Worm (Caenorhabditis elegans) whole organism, L4 larva: Measurements from ENCODE around the gene hsp-25.

Experiments used
- F26F4.8 ChIP-seq: fragments of 200-800 bp; sonication (Bioruptor generic); conservative IDR thresholded peaks from 2 replicates; pipeline ENCODE4 v1.3.6; 2022; ENCODE audit warnings: missing genetic modification characterization, missing compliant biosample characterization
- F44E2.7 ChIP-seq: fragments of 200-800 bp; sonication (Bioruptor generic); IDR thresholded peaks from 2 replicates; pipeline ENCODE4 v2.1.2; 2022; ENCODE audit warnings: missing genetic modification characterization, missing compliant biosample characterization
- F49E8.2 ChIP-seq: sonication (generic microtip); optimal IDR thresholded peaks from 2 replicates; lab custom pipeline; 2016; ENCODE audit warnings: missing compliant biosample characterization, mild to moderate bottlenecking, missing genetic modification characterization, borderline replicate concordance
- R02D3.7 ChIP-seq: fragments of 150-350 bp; sonication (generic microtip); optimal IDR thresholded peaks from 3 replicates; lab custom pipeline; 2014; ENCODE audit warnings: missing biosample characterization, missing genetic modification characterization
- Y48G9A.11 ChIP-seq: fragments of 200-800 bp; sonication (Bioruptor generic); IDR thresholded peaks from 2 replicates; pipeline ENCODE4 v1.3.6; 2022; ENCODE audit warnings: missing genetic modification reagents, missing genetic modification characterization, missing compliant biosample characterization
- Y5F2A.4 ChIP-seq: fragments of 200-800 bp; sonication (Bioruptor generic); optimal IDR thresholded peaks from 2 replicates; lab custom pipeline; 2018; ENCODE audit warnings: mild to moderate bottlenecking, missing genetic modification characterization, missing compliant biosample characterization
- Y75B8A.6 ChIP-seq: fragments of 200-800 bp; sonication (Bioruptor generic); IDR thresholded peaks from 2 replicates; pipeline ENCODE4 v1.3.6; 2022; ENCODE audit warnings: missing genetic modification reagents, missing genetic modification characterization, missing compliant biosample characterization
- ZK546.5 ChIP-seq, 2 experiments: sonication (generic microtip); optimal IDR thresholded peaks; 2 replicates each; lab custom pipeline; 2017; ENCODE audit warnings: missing biosample characterization in 2 of 2, missing genetic modification characterization in 2 of 2
- aha-1 ChIP-seq: fragments of 150-350 bp; peaks from one replicate; lab custom pipeline; 2014; ENCODE audit warnings: missing biosample characterization, missing genetic modification characterization
- arid-1 ChIP-seq: fragments of 200-800 bp; sonication (Bioruptor generic); conservative IDR thresholded peaks from 2 replicates; pipeline ENCODE4 v1.3.6; 2022; ENCODE audit warnings: missing genetic modification reagents, missing genetic modification characterization, missing compliant biosample characterization
- attf-4 ChIP-seq: sonication (generic microtip); optimal IDR thresholded peaks from 3 replicates; lab custom pipeline; 2017; ENCODE audit warnings: missing biosample characterization, missing genetic modification characterization
- ceh-28 ChIP-seq: fragments of 150-350 bp; optimal IDR thresholded peaks from 2 replicates; lab custom pipeline; 2014; ENCODE audit warnings: missing biosample characterization, missing genetic modification reagents, missing genetic modification characterization
- ceh-32 ChIP-seq: sonication (generic microtip); optimal IDR thresholded peaks from 2 replicates; lab custom pipeline; 2016; ENCODE audit warnings: mild to moderate bottlenecking, missing genetic modification characterization, missing compliant biosample characterization; ENCODE audit not compliant: poor library complexity
- ceh-44 ChIP-seq: fragments of 200-800 bp; sonication (Bioruptor generic); IDR thresholded peaks from 2 replicates; pipeline ENCODE4 v1.3.6; 2022; ENCODE audit warnings: missing genetic modification reagents, missing genetic modification characterization, missing compliant biosample characterization
- ceh-82 ChIP-seq: sonication (generic microtip); optimal IDR thresholded peaks from 2 replicates; lab custom pipeline; 2017; ENCODE audit warnings: missing biosample characterization, missing genetic modification characterization
- ces-1 ChIP-seq: fragments of 150-350 bp; sonication (generic microtip); optimal IDR thresholded peaks from 4 replicates; lab custom pipeline; 2014; ENCODE audit warnings: missing biosample characterization, missing genetic modification reagents, missing genetic modification characterization
- cey-2 ChIP-seq: sonication (generic microtip); optimal IDR thresholded peaks from 3 replicates; lab custom pipeline; 2017; ENCODE audit warnings: missing genetic modification characterization, mild to moderate bottlenecking, missing compliant biosample characterization, antibody characterized with exemption, borderline replicate concordance; ENCODE audit not compliant: insufficient read depth
- daf-19 ChIP-seq: fragments of 200-800 bp; sonication (Bioruptor generic); conservative IDR thresholded peaks from 2 replicates; pipeline ENCODE4 v1.3.6; 2022; ENCODE audit warnings: missing genetic modification characterization, missing compliant biosample characterization
- daf-8 ChIP-seq: fragments of 200-800 bp; sonication (Bioruptor generic); IDR thresholded peaks from 2 replicates; pipeline ENCODE4 v1.3.6; 2022; ENCODE audit warnings: missing genetic modification characterization, missing compliant biosample characterization
- dmd-6 ChIP-seq: fragments of 200-800 bp; sonication (Bioruptor generic); IDR thresholded peaks from 2 replicates; pipeline ENCODE4 v1.3.6; 2022; ENCODE audit warnings: missing genetic modification reagents, missing genetic modification characterization, missing compliant biosample characterization
- dpl-1 ChIP-seq: fragments of 150-350 bp; optimal IDR thresholded peaks from 2 replicates; lab custom pipeline; 2014; ENCODE audit warnings: missing biosample characterization, missing genetic modification reagents, missing genetic modification characterization
- duxl-1 ChIP-seq: sonication (generic microtip); optimal IDR thresholded peaks from 2 replicates; lab custom pipeline; 2016; ENCODE audit warnings: mild to moderate bottlenecking, missing genetic modification characterization, moderate library complexity, missing compliant biosample characterization; ENCODE audit not compliant: poor library complexity
- egl-43 ChIP-seq: fragments of 200-800 bp; sonication (Bioruptor generic); IDR thresholded peaks from 2 replicates; pipeline ENCODE4 v1.3.6; 2022; ENCODE audit warnings: missing genetic modification reagents, missing genetic modification characterization, missing compliant biosample characterization
- gei-8 ChIP-seq: fragments of 200-800 bp; sonication (Bioruptor generic); optimal IDR thresholded peaks from 2 replicates; lab custom pipeline; 2018; ENCODE audit warnings: mild to moderate bottlenecking, missing genetic modification characterization, missing compliant biosample characterization
- hif-1 ChIP-seq, 2 experiments: sonication (generic microtip); optimal IDR thresholded peaks; 2 replicates each; lab custom pipeline; 2016 to 2017; ENCODE audit warnings: missing compliant biosample characterization in 2 of 2, missing genetic modification characterization in 2 of 2, missing genetic modification reagents in 2 of 2, missing genotype in 2 of 2, mild to moderate bottlenecking in 1 of 2
- lim-7 ChIP-seq: fragments of 200-800 bp; sonication (Bioruptor generic); IDR thresholded peaks from 2 replicates; pipeline ENCODE4 v1.3.6; 2022; ENCODE audit warnings: missing genetic modification characterization, missing compliant biosample characterization
- lin-13 ChIP-seq: fragments of 150-350 bp; optimal IDR thresholded peaks from 2 replicates; lab custom pipeline; 2014; ENCODE audit warnings: missing biosample characterization, missing genetic modification reagents, missing genetic modification characterization
- lin-15B ChIP-seq: fragments of 150-350 bp; sonication (generic microtip); optimal IDR thresholded peaks from 3 replicates; lab custom pipeline; 2014; ENCODE audit warnings: missing biosample characterization, missing genetic modification characterization
- lin-29 ChIP-seq: fragments of 200-800 bp; sonication (Bioruptor generic); IDR thresholded peaks from 2 replicates; pipeline ENCODE4 v1.3.6; 2022; ENCODE audit warnings: missing genetic modification reagents, missing genetic modification characterization, missing compliant biosample characterization
- lin-38 ChIP-seq: fragments of 200-800 bp; sonication (Bioruptor generic); IDR thresholded peaks from 2 replicates; pipeline ENCODE4 v1.3.6; 2022; ENCODE audit warnings: missing genetic modification reagents, missing genetic modification characterization, missing compliant biosample characterization
- madf-5 ChIP-seq, 2 experiments: fragments of 200-800 bp; sonication (Bioruptor generic); IDR thresholded peaks; 2 replicates each; pipeline ENCODE4 v1.3.6; 2022; ENCODE audit warnings: missing compliant biosample characterization in 2 of 2, missing genetic modification characterization in 2 of 2
- mdl-1 ChIP-seq, 2 experiments: fragments of 150-350 bp in 1 of 2; sonication (generic microtip) in 1 of 2; optimal IDR thresholded peaks; 2 replicates each; lab custom pipeline; 2014 to 2017; ENCODE audit warnings: missing biosample characterization in 2 of 2, missing genetic modification characterization in 2 of 2
- mdt-29 ChIP-seq: fragments of 200-800 bp; sonication (Bioruptor generic); IDR thresholded peaks from 2 replicates; pipeline ENCODE4 v1.3.6; 2022; ENCODE audit warnings: missing genetic modification reagents, missing genetic modification characterization, missing compliant biosample characterization
- mes-2 ChIP-seq: sonication (generic microtip); optimal IDR thresholded peaks from 2 replicates; lab custom pipeline; 2016; ENCODE audit warnings: missing genotype, mild to moderate bottlenecking, missing genetic modification characterization, missing compliant biosample characterization; ENCODE audit not compliant: poor library complexity, severe bottlenecking
- mxl-3 ChIP-seq: fragments of 200-800 bp; sonication (Bioruptor generic); optimal IDR thresholded peaks from 2 replicates; lab custom pipeline; 2018; ENCODE audit warnings: mild to moderate bottlenecking, missing genetic modification characterization, missing compliant biosample characterization
- nhr-10 ChIP-seq: fragments of 150-350 bp; optimal IDR thresholded peaks from 2 replicates; lab custom pipeline; 2014; ENCODE audit warnings: missing biosample characterization, missing genetic modification characterization
- nhr-102 ChIP-seq: sonication (generic microtip); optimal IDR thresholded peaks from 2 replicates; lab custom pipeline; 2016; ENCODE audit warnings: mild to moderate bottlenecking, missing genetic modification characterization, moderate library complexity, missing compliant biosample characterization
- nhr-237 ChIP-seq: sonication (generic microtip); optimal IDR thresholded peaks from 2 replicates; lab custom pipeline; 2017; ENCODE audit warnings: missing biosample characterization, missing genetic modification characterization
- nhr-28 ChIP-seq: fragments of 150-350 bp; optimal IDR thresholded peaks from 2 replicates; lab custom pipeline; 2014; ENCODE audit warnings: missing biosample characterization, missing genetic modification characterization
- nhr-48 ChIP-seq: sonication (generic microtip); optimal IDR thresholded peaks from 2 replicates; lab custom pipeline; 2016; ENCODE audit warnings: mild to moderate bottlenecking, missing genetic modification characterization, missing compliant biosample characterization
- pqm-1 ChIP-seq: sonication (generic microtip); optimal IDR thresholded peaks from 2 replicates; lab custom pipeline; 2017; ENCODE audit warnings: missing biosample characterization, missing genetic modification characterization
- rbr-2 ChIP-seq: sonication (generic microtip); optimal IDR thresholded peaks from 2 replicates; lab custom pipeline; 2016; ENCODE audit warnings: missing genotype, missing genetic modification characterization, missing compliant biosample characterization
- saeg-2 ChIP-seq: fragments of 200-800 bp; sonication (Bioruptor generic); IDR thresholded peaks from 2 replicates; pipeline ENCODE4 v1.3.6; 2022; ENCODE audit warnings: missing genetic modification reagents, missing genetic modification characterization, missing compliant biosample characterization
- set-16 ChIP-seq: fragments of 200-800 bp; sonication (Bioruptor generic); IDR thresholded peaks from 2 replicates; pipeline ENCODE4 v1.3.6; 2022; ENCODE audit warnings: missing genetic modification reagents, missing genetic modification characterization, missing compliant biosample characterization
- snpc-4 ChIP-seq: fragments of 150-350 bp; optimal IDR thresholded peaks from 2 replicates; lab custom pipeline; 2014; ENCODE audit warnings: missing biosample characterization, missing genetic modification characterization
- spr-3 ChIP-seq: fragments of 200-800 bp; sonication (Bioruptor generic); optimal IDR thresholded peaks from 2 replicates; lab custom pipeline; 2018; ENCODE audit warnings: mild to moderate bottlenecking, missing genetic modification characterization, missing compliant biosample characterization
- tra-1 ChIP-seq: fragments of 200-800 bp; sonication (Bioruptor generic); IDR thresholded peaks from 2 replicates; pipeline ENCODE4 v1.3.6; 2022; ENCODE audit warnings: missing genetic modification reagents, missing genetic modification characterization, missing compliant biosample characterization
- unc-39 ChIP-seq: sonication (generic microtip); optimal IDR thresholded peaks from 2 replicates; lab custom pipeline; 2017; ENCODE audit warnings: missing biosample characterization, missing genetic modification characterization
- unc-62 ChIP-seq, 3 experiments: fragments of 150-350 bp in 1 of 3; sonication (generic microtip); optimal IDR thresholded peaks in 2 of 3; peaks in 1 of 3; 1 replicate in 1 of 3; 2 replicates in 2 of 3; lab custom pipeline; 2014 to 2017; ENCODE audit warnings: missing biosample characterization in 3 of 3, missing genetic modification characterization in 3 of 3, missing genetic modification reagents in 3 of 3, missing genotype in 1 of 3
- ztf-11 ChIP-seq: fragments of 150-350 bp; optimal IDR thresholded peaks from 2 replicates; lab custom pipeline; 2014; ENCODE audit warnings: missing biosample characterization, missing genetic modification characterization

The hsp-25 gene

DNA sequence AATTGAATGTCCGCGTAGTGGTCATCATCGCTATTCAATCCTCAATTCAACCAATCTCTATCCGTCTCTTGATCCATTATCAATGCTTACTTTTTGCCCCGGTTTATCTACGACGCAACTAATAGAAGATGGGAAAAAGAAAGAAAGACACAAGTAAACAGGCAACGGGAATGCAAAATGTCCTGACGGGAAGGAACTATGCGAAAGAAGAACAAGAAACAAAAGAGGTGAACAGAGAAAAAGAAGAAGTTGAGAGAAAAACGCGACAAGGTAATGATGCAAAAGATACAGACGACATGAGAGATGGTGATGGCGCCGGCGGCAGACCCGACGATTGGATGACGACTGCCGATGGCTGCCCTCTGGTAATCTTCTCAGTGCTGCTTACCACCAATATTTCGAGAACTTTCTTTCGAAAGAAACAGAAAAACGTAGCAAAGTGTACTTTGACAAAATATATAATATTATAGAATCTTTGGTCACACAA is 2.6 kb upstream of the hsp-25 start (continued):
- TF ChIP-seq Y75B8A.6 (GFP tag; lab: Robert Waterston, UW) (no peak), lin-38 (GFP tag; lab: Robert Waterston, UW) (no peak), ceh-82 (no peak), madf-5 (GFP tag; IDR thresholded peaks at IDR 0.05; lab: Robert Waterston, UW) (no peak), F49E8.2 (tag; lab: Kevin White, UChicago) (no peak), nhr-237 (tag; lab: Kevin White, UChicago) (no peak), ceh-44 (GFP tag; lab: Robert Waterston, UW) (no peak), F26F4.8 (no peak), mdt-29 (GFP tag; lab: Robert Waterston, UW) (peak; percentile 52; the same call in 1 of the 2 replicates), lin-15B (no peak), nhr-48 (tag; lab: Kevin White, UChicago) (peak; percentile 74), duxl-1 (tag; lab: Kevin White, UChicago) (no peak), unc-62 (GFP tag; optimal IDR thresholded peaks at IDR 0.05 in 1 of 2; lab: Kevin White, UChicago) (peak in 1 of 2 experiments; percentile 10), unc-62 (tag; optimal IDR thresholded peaks at IDR 0.05; lab: Kevin White, UChicago) (no peak), spr-3 (GFP tag; lab: Kevin White, UChicago) (no peak), mxl-3 (no peak), cey-2 (tag; lab: Kevin White, UChicago) (no peak), F44E2.7 (GFP tag; lab: Robert Waterston, UW) (no peak), ces-1 (GFP tag; lab: Kevin White, UChicago) (no peak), ztf-11 (tag; lab: Kevin White, UChicago) (no peak), gei-8 (GFP tag; lab: Kevin White, UChicago) (peak; percentile 39), nhr-10 (peak; percentile 75), tra-1 (GFP tag; lab: Robert Waterston, UW) (0 out of 2 replicates have a peak, but pooled peaks have one; percentile 47), egl-43 (GFP tag; lab: Robert Waterston, UW) (no peak), pqm-1 (tag; lab: Kevin White, UChicago) (peak; percentile 89), aha-1 (tag; lab: Kevin White, UChicago) (peak; percentile 10), dpl-1 (peak; percentile 3), Y48G9A.11 (GFP tag; lab: Robert Waterston, UW) (no peak), lin-29 (no peak), saeg-2 (GFP tag; lab: Robert Waterston, UW) (0 out of 2 replicates have a peak, but pooled peaks have one; percentile 23), lin-13 (GFP tag; lab: Kevin White, UChicago) (peak; percentile 39), ceh-28 (tag; lab: Kevin White, UChicago) (no peak), mdl-1 (tag; optimal IDR thresholded peaks at IDR 0.05; lab: Kevin White, UChicago) (peak in 1 of 2 experiments; percentile 84), hif-1 (tag; optimal IDR thresholded peaks at IDR 0.05; lab: Kevin White, UChicago) (peak in 1 of 2 experiments; percentile 44), attf-4 (tag; lab: Kevin White, UChicago) (no peak), nhr-28 (tag; lab: Kevin White, UChicago) (peak; percentile 93), set-16 (GFP tag; lab: Robert Waterston, UW) (0 out of 2 replicates have a peak, but pooled peaks have one; percentile 31), ZK546.5 (tag; optimal IDR thresholded peaks at IDR 0.05; lab: Kevin White, UChicago) (no peak), arid-1 (no peak), mes-2 (peak; percentile 58), R02D3.7 (tag; lab: Kevin White, UChicago) (no peak), daf-8 (GFP tag; lab: Robert Waterston, UW) (no peak), lim-7 (GFP tag; lab: Robert Waterston, UW) (no peak), Y5F2A.4 (GFP tag; lab: Kevin White, UChicago) (no peak), ceh-32 (tag; lab: Kevin White, UChicago) (no peak), nhr-102 (tag; lab: Kevin White, UChicago) (peak; percentile 41), snpc-4 (tag; lab: Kevin White, UChicago) (no peak), rbr-2 (peak; percentile 40), daf-19 (GFP tag; lab: Robert Waterston, UW) (no peak), dmd-6 (peak; percentile 77; the same call in 1 of the 2 replicates), unc-39 (tag; lab: Kevin White, UChicago) (no peak)
